Worm (Caenorhabditis elegans): ENCODE data around the gene C34E10.9.

- TF ChIP-seq cebp-1 (GFP tag; IDR thresholded peaks at IDR 0.05): no peak
- no peak for TF ChIP-seq cebp-1 (tag; optimal IDR thresholded peaks at IDR 0.05)
- no peak for TF ChIP-seq pbrm-1 (GFP tag; IDR thresholded peaks at IDR 0.05)
- no peak for TF ChIP-seq F33H1.4 (GFP tag; IDR thresholded peaks at IDR 0.05)
- TF ChIP-seq hlh-12 (tag; optimal IDR thresholded peaks at IDR 0.05): no peak
- TF ChIP-seq ama-1 (optimal IDR thresholded peaks at IDR 0.05): no peak
- TF ChIP-seq ama-1 (GFP tag; optimal IDR thresholded peaks at IDR 0.05): no peak
- no peak for TF ChIP-seq lsy-27 (tag; optimal IDR thresholded peaks at IDR 0.05; ENCODE audit: borderline replicate concordance, insufficient read depth)
- TF ChIP-seq ztf-18 (tag; optimal IDR thresholded peaks at IDR 0.05): no peak
- TF ChIP-seq F37B4.10 (GFP tag; IDR thresholded peaks at IDR 0.05): no peak
- TF ChIP-seq ceh-40 (GFP tag; IDR thresholded peaks at IDR 0.05): no peak
- TF ChIP-seq let-526 (GFP tag; IDR thresholded peaks at IDR 0.05): no peak
- TF ChIP-seq let-607 (tag; optimal IDR thresholded peaks at IDR 0.05): no peak
- TF ChIP-seq fkh-3 (tag; optimal IDR thresholded peaks at IDR 0.05): no peak
- TF ChIP-seq F57C9.4 (tag; optimal IDR thresholded peaks at IDR 0.05): no peak
- no peak for TF ChIP-seq xnd-1 (tag; optimal IDR thresholded peaks at IDR 0.05)
Measured at ce11 chrIII:5264813-5265212, 1.6 kb upstream of the C34E10.9 start, which contains the start of gene gro-1.
